Worm (Caenorhabditis elegans) whole organism, early embryonic: ENCODE measurements around the gene C04B4.1.

Experiments
- aly-1 ChIP-seq: sonication (generic microtip); optimal IDR thresholded peaks from 2 replicates; lab custom pipeline; 2016; ENCODE audit warnings: missing genetic modification characterization, missing compliant biosample characterization
- ama-1 ChIP-seq: fragments of 150-350 bp; optimal IDR thresholded peaks from 2 replicates; lab custom pipeline; 2014
- ceh-13 ChIP-seq: fragments of 200-800 bp; sonication (Bioruptor generic); optimal IDR thresholded peaks from 2 replicates; lab custom pipeline; 2018; ENCODE audit warnings: mild to moderate bottlenecking, missing genetic modification characterization, missing compliant biosample characterization
- ceh-36 ChIP-seq: sonication (generic microtip); optimal IDR thresholded peaks from 2 replicates; lab custom pipeline; 2016; ENCODE audit warnings: missing genetic modification characterization, inconsistent platforms, missing compliant biosample characterization
- hmg-4 ChIP-seq: fragments of 200-800 bp; sonication (Bioruptor generic); optimal IDR thresholded peaks from 2 replicates; lab custom pipeline; 2018; ENCODE audit warnings: mild to moderate bottlenecking, missing genetic modification characterization, missing compliant biosample characterization
- hnd-1 ChIP-seq: sonication (generic microtip); optimal IDR thresholded peaks from 2 replicates; lab custom pipeline; 2016; ENCODE audit warnings: missing genetic modification characterization, missing compliant biosample characterization
- scrt-1 ChIP-seq: fragments of 200-800 bp; sonication (Bioruptor generic); IDR thresholded peaks from 2 replicates; pipeline ENCODE4 v1.3.6; 2022; ENCODE audit warnings: missing genetic modification characterization, missing compliant biosample characterization
- sea-1 ChIP-seq: fragments of 200-800 bp; sonication (Bioruptor generic); conservative IDR thresholded peaks from 2 replicates; pipeline ENCODE4 v1.3.6; 2022; ENCODE audit warnings: missing genetic modification characterization, missing compliant biosample characterization
- tbx-11 ChIP-seq: fragments of 200-800 bp; sonication (Bioruptor generic); IDR thresholded peaks from 2 replicates; pipeline ENCODE4 v1.3.6; 2022; ENCODE audit warnings: missing genetic modification characterization, missing compliant biosample characterization
- tra-4 ChIP-seq: sonication (generic microtip); optimal IDR thresholded peaks from 2 replicates; lab custom pipeline; 2017; ENCODE audit warnings: missing genetic modification characterization, missing compliant biosample characterization

ce11 chrX:12304231-12304630 lies 23.7 kb downstream of the C04B4.1 start:
- no peak for TF ChIP-seq tra-4
- TF ChIP-seq ama-1 (lab: Kevin White, UChicago) = no peak
- no peak for TF ChIP-seq scrt-1 (GFP tag; lab: Robert Waterston, UW)
- no peak for TF ChIP-seq aly-1 (tag; lab: Kevin White, UChicago)
- TF ChIP-seq tbx-11 (GFP tag; lab: Robert Waterston, UW) = no peak
- TF ChIP-seq hnd-1 = no peak
- TF ChIP-seq ceh-36 (tag; lab: Kevin White, UChicago) = no peak
- no peak for TF ChIP-seq sea-1
- TF ChIP-seq ceh-13 (GFP tag; lab: Kevin White, UChicago) = no peak
- TF ChIP-seq hmg-4 (GFP tag; lab: Kevin White, UChicago) = no peak
